Fruit fly (Drosophila melanogaster): ENCODE data around the gene CG5078.

- TF ChIP-seq CTCF (optimal IDR thresholded peaks at IDR 0.05): no peak
- no peak for TF ChIP-seq CG8478 (optimal IDR thresholded peaks at IDR 0.05)
Measured at dm6 chr3L:20538458-20538857, 32.6 kb downstream of the CG5078 start.
